Worm (Caenorhabditis elegans) whole organism, L4 larva: ENCODE data around the gene H20J04.4.
A peak's percentile ranks its signal among the peaks of the same experiment; 100 is the strongest.

Experiments used
- ZK546.5 ChIP-seq, 2 experiments: sonication (generic microtip); optimal IDR thresholded peaks; 2 replicates each; lab custom pipeline; 2017; ENCODE audit warnings: missing biosample characterization in 2 of 2, missing genetic modification characterization in 2 of 2
- aly-2 ChIP-seq: sonication (generic microtip); optimal IDR thresholded peaks from 2 replicates; lab custom pipeline; 2018; ENCODE audit warnings: missing biosample characterization, missing genetic modification characterization
- ceh-32 ChIP-seq: sonication (generic microtip); optimal IDR thresholded peaks from 2 replicates; lab custom pipeline; 2016; ENCODE audit warnings: mild to moderate bottlenecking, missing genetic modification characterization, missing compliant biosample characterization; ENCODE audit not compliant: poor library complexity
- ces-1 ChIP-seq: fragments of 150-350 bp; sonication (generic microtip); optimal IDR thresholded peaks from 4 replicates; lab custom pipeline; 2014; ENCODE audit warnings: missing biosample characterization, missing genetic modification reagents, missing genetic modification characterization
- fos-1 ChIP-seq: fragments of 150-350 bp; optimal IDR thresholded peaks from 2 replicates; lab custom pipeline; 2014; ENCODE audit warnings: missing biosample characterization, missing genetic modification characterization
- lin-13 ChIP-seq: fragments of 150-350 bp; optimal IDR thresholded peaks from 2 replicates; lab custom pipeline; 2014; ENCODE audit warnings: missing biosample characterization, missing genetic modification reagents, missing genetic modification characterization
- mes-2 ChIP-seq: sonication (generic microtip); optimal IDR thresholded peaks from 2 replicates; lab custom pipeline; 2016; ENCODE audit warnings: missing genotype, mild to moderate bottlenecking, missing genetic modification characterization, missing compliant biosample characterization; ENCODE audit not compliant: poor library complexity, severe bottlenecking
- nhr-42 ChIP-seq: fragments of 200-800 bp; sonication (Bioruptor generic); IDR thresholded peaks from 2 replicates; pipeline ENCODE4 v1.3.6; 2022; ENCODE audit warnings: missing genetic modification characterization, missing compliant biosample characterization
- skn-1 ChIP-seq: fragments of 150-350 bp; optimal IDR thresholded peaks from 2 replicates; lab custom pipeline; 2014; ENCODE audit warnings: missing biosample characterization, missing genetic modification characterization
- snpc-4 ChIP-seq: fragments of 150-350 bp; optimal IDR thresholded peaks from 2 replicates; lab custom pipeline; 2014; ENCODE audit warnings: missing biosample characterization, missing genetic modification characterization
- unc-62 ChIP-seq, 3 experiments: fragments of 150-350 bp in 1 of 3; sonication (generic microtip); optimal IDR thresholded peaks in 2 of 3; peaks in 1 of 3; 1 replicate in 1 of 3; 2 replicates in 2 of 3; lab custom pipeline; 2014 to 2017; ENCODE audit warnings: missing biosample characterization in 3 of 3, missing genetic modification characterization in 3 of 3, missing genetic modification reagents in 3 of 3, missing genotype in 1 of 3
- ztf-11 ChIP-seq: fragments of 150-350 bp; optimal IDR thresholded peaks from 2 replicates; lab custom pipeline; 2014; ENCODE audit warnings: missing biosample characterization, missing genetic modification characterization
- ztf-7 ChIP-seq: fragments of 150-350 bp; optimal IDR thresholded peaks from 2 replicates; lab custom pipeline; 2014; ENCODE audit warnings: missing biosample characterization, missing genetic modification characterization

DNA sequence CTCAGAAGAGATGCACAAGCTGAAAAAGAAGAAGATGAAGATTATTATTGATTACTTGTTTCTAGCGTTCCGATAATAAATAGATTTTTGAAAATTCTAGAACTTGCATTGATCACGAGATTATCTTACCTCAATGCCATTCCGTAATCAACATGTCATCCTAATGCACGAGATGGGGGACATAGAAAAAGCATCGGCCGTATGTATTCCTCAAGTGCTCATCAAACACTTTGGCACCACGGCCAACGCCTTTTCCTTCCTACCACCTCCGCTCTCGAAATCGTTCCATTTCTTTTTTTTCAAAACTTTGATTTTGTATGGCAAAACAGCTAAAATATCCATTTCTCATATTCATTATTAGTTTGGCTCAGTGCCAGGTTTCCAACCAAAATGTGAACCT, 29.9 kb downstream of the H20J04.4 start, which contains the start of gene lat-2:
- no peak for TF ChIP-seq ceh-32 (tag; lab: Kevin White, UChicago)
- no peak for TF ChIP-seq ces-1 (GFP tag; lab: Kevin White, UChicago)
- TF ChIP-seq ztf-7, result no peak
- no peak for TF ChIP-seq fos-1 (tag; lab: Kevin White, UChicago)
- TF ChIP-seq lin-13 (GFP tag; lab: Kevin White, UChicago), result no peak
- TF ChIP-seq unc-62 (GFP tag; optimal IDR thresholded peaks at IDR 0.05 in 1 of 2; lab: Kevin White, UChicago), result peak in 1 of 2 experiments; percentile 67
- no peak for TF ChIP-seq unc-62 (tag; optimal IDR thresholded peaks at IDR 0.05; lab: Kevin White, UChicago)
- no peak for TF ChIP-seq ZK546.5 (tag; optimal IDR thresholded peaks at IDR 0.05; lab: Kevin White, UChicago)
- no peak for TF ChIP-seq snpc-4 (tag; lab: Kevin White, UChicago)
- TF ChIP-seq nhr-42, result no peak
- TF ChIP-seq ztf-11 (tag; lab: Kevin White, UChicago), result no peak
- TF ChIP-seq mes-2 (tag; lab: Kevin White, UChicago), result no peak
- no peak for TF ChIP-seq aly-2 (tag; lab: Kevin White, UChicago)
- TF ChIP-seq skn-1 (tag; lab: Kevin White, UChicago), result no peak
